Fruit fly (Drosophila melanogaster) whole organism, wandering third instar larva: ENCODE data around the gene CG15020.
A peak's percentile ranks its signal among the peaks of the same experiment; 100 is the strongest.

Experiments used
- Abd-B ChIP-seq: fragments of >200 bp; optimal IDR thresholded peaks from 2 replicates; lab custom pipeline; 2017; ENCODE audit warnings: missing biosample characterization, missing genetic modification characterization
- Dif ChIP-seq: fragments of 200-275, 200-300 bp; sonication (Bioruptor generic); optimal IDR thresholded peaks from 2 replicates; lab custom pipeline; 2018; ENCODE audit warnings: missing biosample characterization, missing genetic modification characterization; ENCODE audit not compliant: partially characterized antibody
- OdsH ChIP-seq: fragments of 200-800 bp; sonication (Bioruptor generic); optimal IDR thresholded peaks from 2 replicates; lab custom pipeline; 2016; ENCODE audit warnings: missing biosample characterization, mild to moderate bottlenecking, missing genetic modification characterization
- Rel ChIP-seq, 2 experiments: fragments of 200-800 bp; sonication (Bioruptor generic) in 1 of 2; optimal IDR thresholded peaks; 2 replicates in 1 of 2; 3 replicates in 1 of 2; lab custom pipeline; 2016 to 2019; ENCODE audit warnings: mild to moderate bottlenecking in 2 of 2, missing biosample characterization in 2 of 2, missing genetic modification characterization in 2 of 2, moderate library complexity in 1 of 2
- Vsx2 ChIP-seq: fragments of 200-300, 225-300 bp; sonication (Bioruptor generic); optimal IDR thresholded peaks from 2 replicates; lab custom pipeline; 2018; ENCODE audit warnings: missing biosample characterization, missing genetic modification characterization; ENCODE audit not compliant: partially characterized antibody
- br ChIP-seq: fragments of 200-800 bp; sonication (Bioruptor generic); optimal IDR thresholded peaks from 2 replicates; lab custom pipeline; 2016; ENCODE audit warnings: missing biosample characterization, missing genetic modification characterization
- dl ChIP-seq, 2 experiments: fragments of 175-275, 200-275 bp in 1 of 2; fragments of 200-275 bp in 1 of 2; sonication (Bioruptor generic); optimal IDR thresholded peaks; lab custom pipeline; 2018; ENCODE audit warnings: mild to moderate bottlenecking in 2 of 2, missing biosample characterization in 2 of 2, missing genetic modification characterization in 2 of 2, moderate library complexity in 2 of 2; ENCODE audit not compliant: partially characterized antibody in 2 of 2, insufficient read depth in 1 of 2
- h ChIP-seq: fragments of 200-800 bp; sonication (Bioruptor generic); optimal IDR thresholded peaks from 3 replicates; lab custom pipeline; 2016; ENCODE audit warnings: missing biosample characterization, mild to moderate bottlenecking, missing genetic modification characterization
- pan ChIP-seq: fragments of >200 bp; optimal IDR thresholded peaks from 2 replicates; lab custom pipeline; 2017
- psq ChIP-seq: fragments of 200-800 bp; sonication (Bioruptor generic); optimal IDR thresholded peaks from 3 replicates; lab custom pipeline; 2017; ENCODE audit warnings: missing biosample characterization, mild to moderate bottlenecking, missing genetic modification characterization, moderate library complexity

DNA sequence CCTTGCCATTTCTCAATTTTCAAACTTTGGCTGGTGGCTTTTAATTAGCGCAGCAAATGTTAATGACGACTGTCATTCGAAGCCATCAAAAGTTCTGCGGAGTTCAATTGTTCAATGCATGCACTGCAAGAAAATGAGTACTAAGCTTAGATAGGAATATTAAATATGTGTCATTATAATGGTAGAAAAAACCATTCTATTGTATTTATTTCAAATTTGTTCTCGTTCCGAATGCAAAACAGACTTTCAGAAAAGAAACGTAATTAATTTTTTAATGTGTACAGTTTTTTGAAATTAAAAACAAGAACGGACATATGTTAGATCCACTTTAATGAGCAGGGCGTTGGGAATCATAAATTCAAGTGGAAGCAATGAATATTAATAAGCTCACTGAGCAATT, 32.4 kb upstream of the CG15020 start:
- TF ChIP-seq h: peak; percentile 39
- TF ChIP-seq OdsH (GFP tag; lab: Kevin White, UChicago): no peak
- no peak for TF ChIP-seq pan (lab: Kevin White, UChicago)
- no peak for TF ChIP-seq dl (GFP tag; optimal IDR thresholded peaks at IDR 0.05; lab: Kevin White, UChicago; ENCODE audit: insufficient read depth in 1 of 2, partially characterized antibody in 2 of 2)
- TF ChIP-seq br (GFP tag; lab: Kevin White, UChicago): no peak
- no peak for TF ChIP-seq psq (GFP tag; lab: Kevin White, UChicago)
- no peak for TF ChIP-seq Abd-B (GFP tag; lab: Kevin White, UChicago)
- no peak for TF ChIP-seq Rel (GFP tag; optimal IDR thresholded peaks at IDR 0.05; lab: Kevin White, UChicago)
- no peak for TF ChIP-seq Rel (tag; optimal IDR thresholded peaks at IDR 0.05; lab: Kevin White, UChicago)
- no peak for TF ChIP-seq Vsx2 (GFP tag; lab: Kevin White, UChicago)
- no peak for TF ChIP-seq Dif
